Worm (Caenorhabditis elegans) whole organism, mixed stage, embryonic: ENCODE results near the gene hdl-1.

ENCODE experiments used
- M03D4.4 ChIP-seq: sonication (generic microtip); optimal IDR thresholded peaks from 2 replicates; lab custom pipeline; 2017; ENCODE audit warnings: mild to moderate bottlenecking, missing genetic modification characterization, missing compliant biosample characterization
- blmp-1 ChIP-seq: fragments of 150-350 bp; optimal IDR thresholded peaks from 2 replicates; lab custom pipeline; 2014; ENCODE audit warnings: missing biosample characterization, missing genetic modification characterization
- elt-3 ChIP-seq: fragments of 150-350 bp; optimal IDR thresholded peaks from 2 replicates; lab custom pipeline; 2014; ENCODE audit warnings: missing biosample characterization, missing genetic modification characterization
- ham-2 ChIP-seq: fragments of 200-800 bp; sonication (Bioruptor generic); optimal IDR thresholded peaks from 2 replicates; lab custom pipeline; 2018; ENCODE audit warnings: mild to moderate bottlenecking, missing genetic modification characterization, missing compliant biosample characterization
- lin-13 ChIP-seq: fragments of 150-350 bp; optimal IDR thresholded peaks from 2 replicates; lab custom pipeline; 2014; ENCODE audit warnings: missing biosample characterization, missing genetic modification characterization
- lin-32 ChIP-seq: fragments of 200-800 bp; sonication (Bioruptor generic); optimal IDR thresholded peaks from 2 replicates; lab custom pipeline; 2018; ENCODE audit warnings: mild to moderate bottlenecking, missing genetic modification characterization, missing compliant biosample characterization
- nhr-28 ChIP-seq: fragments of 150-350 bp; optimal IDR thresholded peaks from 2 replicates; lab custom pipeline; 2014; ENCODE audit warnings: missing biosample characterization, missing genetic modification characterization
- nhr-76 ChIP-seq: sonication (generic microtip); optimal IDR thresholded peaks from 2 replicates; lab custom pipeline; 2017; ENCODE audit warnings: missing biosample characterization, missing genetic modification characterization
- pha-4 ChIP-seq: fragments of 150-350 bp; optimal IDR thresholded peaks from 2 replicates; lab custom pipeline; 2018; ENCODE audit warnings: missing biosample characterization, missing genetic modification reagents, missing genetic modification characterization
- snpc-4 ChIP-seq: fragments of 150-350 bp; optimal IDR thresholded peaks from 2 replicates; lab custom pipeline; 2014; ENCODE audit warnings: missing biosample characterization, missing genetic modification characterization
- unc-39 ChIP-seq: fragments of 150-350 bp; optimal IDR thresholded peaks from 2 replicates; lab custom pipeline; 2014; ENCODE audit warnings: missing biosample characterization, missing genetic modification characterization
- unc-62 ChIP-seq: fragments of 150-350 bp; optimal IDR thresholded peaks from 2 replicates; lab custom pipeline; 2014; ENCODE audit warnings: missing biosample characterization, missing genetic modification reagents, missing genetic modification characterization
- ztf-11 ChIP-seq: fragments of 150-350 bp; optimal IDR thresholded peaks from 2 replicates; lab custom pipeline; 2014; ENCODE audit warnings: missing biosample characterization, missing genetic modification characterization

- TF ChIP-seq lin-32 (GFP tag; lab: Kevin White, UChicago) (no peak), M03D4.4 (tag; lab: Kevin White, UChicago) (no peak), unc-62 (GFP tag; lab: Kevin White, UChicago) (no peak), elt-3 (tag; lab: Kevin White, UChicago) (no peak), pha-4 (no peak), ztf-11 (tag; lab: Kevin White, UChicago) (no peak), lin-13 (tag; lab: Kevin White, UChicago) (no peak), snpc-4 (no peak), nhr-76 (tag; lab: Kevin White, UChicago) (no peak), unc-39 (tag; lab: Kevin White, UChicago) (no peak), nhr-28 (no peak), blmp-1 (tag; lab: Kevin White, UChicago) (no peak), ham-2 (GFP tag; lab: Kevin White, UChicago) (no peak)
Observed at ce11 chrIV:11916907-11917306, 32.7 kb downstream of the hdl-1 start, which contains the start of gene ZK822.10.
